Worm (Caenorhabditis elegans): ENCODE results near the gene ric-3.

- TF ChIP-seq ztf-29 (GFP tag; IDR thresholded peaks at IDR 0.05) = no peak
- TF ChIP-seq tab-1 (GFP tag; IDR thresholded peaks at IDR 0.05) = no peak
- no peak for TF ChIP-seq cog-1 (tag; optimal IDR thresholded peaks at IDR 0.05)
These were observed 13.3 kb upstream of the ric-3 start, which contains the start of gene C33H5.2 for ce11 chrIV:7804740-7805139.
